Fruit fly (Drosophila melanogaster) whole organism, embryonic: ENCODE measurements around the gene Sk2.
A peak's percentile ranks its signal among the peaks of the same experiment; 100 is the strongest.

Source experiments
- Atf3 ChIP-seq: fragments of 200-800 bp; sonication (Bioruptor generic); optimal IDR thresholded peaks from 3 replicates; lab custom pipeline; 2016; ENCODE audit warnings: missing biosample characterization, missing genetic modification characterization
- C15 ChIP-seq: fragments of 200-800 bp; sonication (Bioruptor generic); IDR thresholded peaks from 3 replicates; pipeline ENCODE4 v1.3.6; 2022; ENCODE audit warnings: missing biosample characterization, missing genetic modification characterization
- CG10321 ChIP-seq: fragments of 200-800 bp; sonication (Bioruptor generic); IDR thresholded peaks from 2 replicates; pipeline ENCODE4 v1.3.6; 2022; ENCODE audit warnings: missing biosample characterization, missing genetic modification characterization
- CG10431 ChIP-seq: fragments of 200-800 bp; sonication (Bioruptor generic); optimal IDR thresholded peaks from 3 replicates; lab custom pipeline; 2018; ENCODE audit warnings: missing biosample characterization, mild to moderate bottlenecking, missing genetic modification characterization
- CG10565 ChIP-seq: fragments of 200-800 bp; sonication (Bioruptor generic); optimal IDR thresholded peaks from 3 replicates; lab custom pipeline; 2016; ENCODE audit warnings: missing biosample characterization, mild to moderate bottlenecking, missing genetic modification characterization
- CG11560 ChIP-seq: fragments of 200-800 bp; sonication (Bioruptor generic); IDR thresholded peaks from 3 replicates; pipeline ENCODE4 v1.3.6; 2022; ENCODE audit warnings: missing biosample characterization, missing genetic modification characterization
- CG12155 ChIP-seq: fragments of 200-800 bp; sonication (Bioruptor generic); optimal IDR thresholded peaks from 3 replicates; lab custom pipeline; 2016; ENCODE audit warnings: missing biosample characterization, missing genetic modification characterization
- CG12236 ChIP-seq: fragments of 200-800 bp; sonication (Bioruptor generic); optimal IDR thresholded peaks from 2 replicates; lab custom pipeline; 2016; ENCODE audit warnings: missing biosample characterization, missing genetic modification characterization
- CG12744 ChIP-seq: fragments of 200-800 bp; sonication (Bioruptor generic); optimal IDR thresholded peaks from 2 replicates; lab custom pipeline; 2016; ENCODE audit warnings: missing biosample characterization, missing genetic modification characterization
- CG13123 ChIP-seq: fragments of 200-800 bp; sonication (Bioruptor generic); optimal IDR thresholded peaks from 2 replicates; lab custom pipeline; 2016; ENCODE audit warnings: missing biosample characterization, missing genetic modification characterization
- CG14965 ChIP-seq: fragments of 200-800 bp; sonication (Bioruptor generic); optimal IDR thresholded peaks from 2 replicates; lab custom pipeline; 2016; ENCODE audit warnings: missing biosample characterization, missing genetic modification characterization, borderline replicate concordance
- CG17186 ChIP-seq: fragments of 200-800 bp; sonication (Bioruptor generic); optimal IDR thresholded peaks from 3 replicates; lab custom pipeline; 2017; ENCODE audit warnings: missing biosample characterization, missing genetic modification reagents, missing genetic modification characterization
- CG17612 ChIP-seq: fragments of 200-800 bp; sonication (Bioruptor generic); IDR thresholded peaks from 2 replicates; pipeline ENCODE4 v1.3.6; 2022; ENCODE audit warnings: missing biosample characterization, missing genetic modification characterization
- CG18764 ChIP-seq: fragments of 200-800 bp; sonication (Bioruptor generic); optimal IDR thresholded peaks from 3 replicates; lab custom pipeline; 2016; ENCODE audit warnings: missing biosample characterization, missing genetic modification characterization
- CG31224 ChIP-seq: fragments of 200-800 bp; sonication (Bioruptor generic); IDR thresholded peaks from 2 replicates; pipeline ENCODE4 v1.3.6; 2022; ENCODE audit warnings: missing biosample characterization, missing genetic modification characterization
- CG34422 ChIP-seq: fragments of 200-800 bp; sonication (Bioruptor generic); IDR thresholded peaks from 3 replicates; pipeline ENCODE4 v1.3.6; 2022; ENCODE audit warnings: missing biosample characterization, missing genetic modification characterization
- CG3995 ChIP-seq: fragments of 200-800 bp; sonication (Bioruptor generic); optimal IDR thresholded peaks from 3 replicates; lab custom pipeline; 2016; ENCODE audit warnings: missing biosample characterization, missing genetic modification characterization
- CG6254 ChIP-seq: fragments of 200-800 bp; sonication (Bioruptor generic); optimal IDR thresholded peaks from 3 replicates; lab custom pipeline; 2017; ENCODE audit warnings: mild to moderate bottlenecking, missing biosample characterization, missing genetic modification reagents, missing genetic modification characterization
- CG7357 ChIP-seq: fragments of 200-800 bp; sonication (Bioruptor generic); IDR thresholded peaks from 3 replicates; pipeline ENCODE4 v1.3.6; 2022; ENCODE audit warnings: missing biosample characterization, missing genetic modification characterization
- CG7839 ChIP-seq: fragments of 200-800 bp; sonication (Bioruptor generic); optimal IDR thresholded peaks from 3 replicates; lab custom pipeline; 2018; ENCODE audit warnings: missing biosample characterization, mild to moderate bottlenecking, missing genetic modification characterization, moderate library complexity
- CG8944 ChIP-seq: fragments of 200-800 bp; sonication (Bioruptor generic); optimal IDR thresholded peaks from 3 replicates; lab custom pipeline; 2016; ENCODE audit warnings: missing biosample characterization, missing genetic modification characterization
- CG9876 ChIP-seq: fragments of 200-800 bp; sonication (Bioruptor generic); optimal IDR thresholded peaks from 2 replicates; lab custom pipeline; 2016; ENCODE audit warnings: missing biosample characterization, missing genetic modification characterization
- CkIIα-i1 ChIP-seq: fragments of 200-800 bp; sonication (Bioruptor generic); IDR thresholded peaks from 2 replicates; pipeline ENCODE4 v1.3.6; 2022; ENCODE audit warnings: missing biosample characterization, missing genetic modification characterization
- Dek ChIP-seq: fragments of 200-800 bp; sonication (Bioruptor generic); optimal IDR thresholded peaks from 3 replicates; lab custom pipeline; 2019; ENCODE audit warnings: missing biosample characterization, mild to moderate bottlenecking, missing genetic modification characterization, moderate library complexity
- Elba2 ChIP-seq: fragments of 200-800 bp; sonication (Bioruptor generic); optimal IDR thresholded peaks from 3 replicates; lab custom pipeline; 2016; ENCODE audit warnings: missing biosample characterization, missing genetic modification characterization
- Ets97D ChIP-seq: fragments of 200-800 bp; sonication (Bioruptor generic); optimal IDR thresholded peaks from 3 replicates; lab custom pipeline; 2016; ENCODE audit warnings: missing biosample characterization, missing genetic modification characterization
- H15 ChIP-seq: fragments of 200-800 bp; sonication (Bioruptor generic); IDR thresholded peaks from 3 replicates; pipeline ENCODE4 v1.3.6; 2022; ENCODE audit warnings: missing biosample characterization, missing genetic modification characterization
- HLH3B ChIP-seq: fragments of 200-800 bp; sonication (Bioruptor generic); IDR thresholded peaks from 2 replicates; pipeline ENCODE4 v1.3.6; 2022; ENCODE audit warnings: missing biosample characterization, missing genetic modification characterization
- HLH4C ChIP-seq: fragments of 200-800 bp; sonication (Bioruptor generic); IDR thresholded peaks from 3 replicates; pipeline ENCODE4 v1.3.6; 2022; ENCODE audit warnings: missing biosample characterization, missing genetic modification characterization; ENCODE audit not compliant: partially characterized antibody
- HLHmδ ChIP-seq: fragments of 200-800 bp; sonication (Bioruptor generic); optimal IDR thresholded peaks from 2 replicates; lab custom pipeline; 2018; ENCODE audit warnings: missing biosample characterization, mild to moderate bottlenecking, missing genetic modification characterization, moderate library complexity
- HmgD ChIP-seq: fragments of 200-800 bp; sonication (Bioruptor generic); optimal IDR thresholded peaks from 3 replicates; lab custom pipeline; 2016; ENCODE audit warnings: missing biosample characterization, missing genetic modification characterization
- NC2α ChIP-seq: fragments of 200-800 bp; sonication (Bioruptor generic); optimal IDR thresholded peaks from 2 replicates; lab custom pipeline; 2016; ENCODE audit warnings: missing biosample characterization, missing genetic modification characterization
- NC2β ChIP-seq: fragments of 200-800 bp; sonication (Bioruptor generic); optimal IDR thresholded peaks from 2 replicates; lab custom pipeline; 2016; ENCODE audit warnings: missing biosample characterization, missing genetic modification characterization
- Ravus ChIP-seq: fragments of 200-800 bp; sonication (Bioruptor generic); IDR thresholded peaks from 2 replicates; pipeline ENCODE4 v1.3.6; 2022; ENCODE audit warnings: missing biosample characterization, missing genetic modification characterization
- Vsx1 ChIP-seq: fragments of 200-800 bp; sonication (Bioruptor generic); optimal IDR thresholded peaks from 2 replicates; lab custom pipeline; 2017; ENCODE audit warnings: missing biosample characterization, mild to moderate bottlenecking, missing genetic modification characterization, missing genetic modification reagents
- ac ChIP-seq: fragments of 200-800 bp; sonication (Bioruptor generic); optimal IDR thresholded peaks from 3 replicates; lab custom pipeline; 2017; ENCODE audit warnings: missing biosample characterization, mild to moderate bottlenecking, missing genetic modification characterization
- ara ChIP-seq: fragments of 200-800 bp; sonication (Bioruptor generic); IDR thresholded peaks from 2 replicates; pipeline ENCODE4 v1.3.6; 2022; ENCODE audit warnings: missing biosample characterization, missing genetic modification characterization
- chm ChIP-seq: fragments of 200-800 bp; sonication (Bioruptor generic); IDR thresholded peaks from 2 replicates; pipeline ENCODE4 v1.3.6; 2022; ENCODE audit warnings: missing biosample characterization, missing genetic modification characterization
- emc ChIP-seq: fragments of 200-800 bp; sonication (Bioruptor generic); optimal IDR thresholded peaks from 2 replicates; lab custom pipeline; 2016; ENCODE audit warnings: missing biosample characterization, missing genetic modification characterization
- fru ChIP-seq: fragments of >200 bp; optimal IDR thresholded peaks from 2 replicates; lab custom pipeline; 2017
- gfzf ChIP-seq: fragments of 200-800 bp; sonication (Bioruptor generic); optimal IDR thresholded peaks from 2 replicates; lab custom pipeline; 2016; ENCODE audit warnings: missing biosample characterization, mild to moderate bottlenecking, missing genetic modification characterization, moderate library complexity
- jigr1 ChIP-seq: fragments of 200-800 bp; sonication (Bioruptor generic); IDR thresholded peaks from 3 replicates; pipeline ENCODE4 v1.3.6; 2022; ENCODE audit warnings: missing biosample characterization, missing genetic modification characterization
- luna ChIP-seq: fragments of 200-800 bp; sonication (Bioruptor generic); optimal IDR thresholded peaks from 2 replicates; lab custom pipeline; 2016; ENCODE audit warnings: missing biosample characterization, missing genetic modification characterization
- maf-S ChIP-seq: fragments of 200-800 bp; sonication (Bioruptor generic); optimal IDR thresholded peaks from 2 replicates; lab custom pipeline; 2016; ENCODE audit warnings: missing biosample characterization, missing genetic modification characterization
- odd ChIP-seq: fragments of 200-800 bp; sonication (Bioruptor generic); optimal IDR thresholded peaks from 2 replicates; lab custom pipeline; 2017; ENCODE audit warnings: missing biosample characterization, mild to moderate bottlenecking, missing genetic modification characterization
- pho ChIP-seq: fragments of 200-800 bp; sonication (Bioruptor generic); optimal IDR thresholded peaks from 2 replicates; lab custom pipeline; 2016; ENCODE audit warnings: missing biosample characterization, missing genetic modification characterization
- sd ChIP-seq: fragments of 200-800 bp; sonication (Bioruptor generic); optimal IDR thresholded peaks from 3 replicates; lab custom pipeline; 2018; ENCODE audit warnings: missing biosample characterization, mild to moderate bottlenecking, missing genetic modification characterization, moderate library complexity
- sisA ChIP-seq: fragments of 200-800 bp; sonication (Bioruptor generic); IDR thresholded peaks from 2 replicates; pipeline ENCODE4 v1.3.6; 2022; ENCODE audit warnings: missing biosample characterization, missing genetic modification characterization
- toy ChIP-seq: fragments of 200-800 bp; sonication (Bioruptor generic); IDR thresholded peaks from 2 replicates; pipeline ENCODE4 v1.3.6; 2022; ENCODE audit warnings: missing biosample characterization, missing genetic modification characterization
- tx ChIP-seq: fragments of 200-800 bp; sonication (Bioruptor generic); optimal IDR thresholded peaks from 2 replicates; lab custom pipeline; 2016; ENCODE audit warnings: missing biosample characterization, missing genetic modification characterization
- vfl ChIP-seq: fragments of 200-800 bp; sonication (Bioruptor generic); optimal IDR thresholded peaks from 2 replicates; lab custom pipeline; 2016; ENCODE audit warnings: missing biosample characterization, missing genetic modification characterization

Sk2 gene

dm6 chr3L:3046325-3047156, at the start of gene Sk2, which contains the start of gene scramb2 (continued):
- TF ChIP-seq fru: no peak
- TF ChIP-seq ara (GFP tag; lab: Robert Waterston, UW): peak; percentile 94
- TF ChIP-seq gfzf (GFP tag; lab: Kevin White, UChicago): peak; percentile 97
- peak; percentile 50 for TF ChIP-seq CG17186 (GFP tag; lab: Kevin White, UChicago)
- peak; percentile 96 for TF ChIP-seq CG34422 (GFP tag; lab: Robert Waterston, UW)
- TF ChIP-seq CkIIα-i1 (GFP tag; lab: Robert Waterston, UW): peak; percentile 77
- TF ChIP-seq CG7839 (tag; lab: Kevin White, UChicago): peak; percentile 96
- peak; percentile 87 for TF ChIP-seq toy (GFP tag; lab: Robert Waterston, UW)
- TF ChIP-seq sd (tag; lab: Kevin White, UChicago): peak; percentile 79
- peak; percentile 60 for TF ChIP-seq Ets97D
- TF ChIP-seq tx (GFP tag; lab: Kevin White, UChicago): peak; percentile 67
- TF ChIP-seq CG18764: peak; percentile 83
- TF ChIP-seq HmgD (GFP tag; lab: Kevin White, UChicago): peak; percentile 8
- peak; percentile 94 for TF ChIP-seq Dek (tag; lab: Kevin White, UChicago)
- TF ChIP-seq CG10565 (GFP tag; lab: Kevin White, UChicago): peak; percentile 69
- TF ChIP-seq Vsx1: peak; percentile 94
- peak; percentile 56 for TF ChIP-seq CG14965
- peak; percentile 86 for TF ChIP-seq Ravus
- TF ChIP-seq CG8944 (GFP tag; lab: Kevin White, UChicago): peak; percentile 76
- peak; percentile 86 for TF ChIP-seq CG7357
- peak; percentile 96 for TF ChIP-seq odd (GFP tag; lab: Kevin White, UChicago)
- TF ChIP-seq jigr1 (GFP tag; lab: Robert Waterston, UW): peak; percentile 90
- peak; percentile 3 for TF ChIP-seq luna (GFP tag; lab: Kevin White, UChicago)
- peak; percentile 82 for TF ChIP-seq Atf3 (GFP tag; lab: Kevin White, UChicago)
- TF ChIP-seq CG31224: peak; percentile 86
- TF ChIP-seq vfl (GFP tag; lab: Kevin White, UChicago): peak; percentile 70
- TF ChIP-seq CG11560 (tag; lab: Robert Waterston, UW): peak; percentile 79
- TF ChIP-seq chm (GFP tag; lab: Robert Waterston, UW): peak; percentile 96
- peak; percentile 70 for TF ChIP-seq CG3995 (GFP tag; lab: Kevin White, UChicago)
- TF ChIP-seq C15 (GFP tag; lab: Robert Waterston, UW): peak; percentile 89
- peak; percentile 86 for TF ChIP-seq CG12155 (GFP tag; lab: Kevin White, UChicago)
- TF ChIP-seq CG17612 (GFP tag; lab: Robert Waterston, UW): peak; percentile 85
- TF ChIP-seq HLH4C: no peak
- peak; percentile 53 for TF ChIP-seq emc
- TF ChIP-seq HLHmδ (GFP tag; lab: Kevin White, UChicago): peak; percentile 58
- TF ChIP-seq pho: peak; percentile 72
- peak; percentile 89 for TF ChIP-seq H15 (GFP tag; lab: Robert Waterston, UW)
- peak; percentile 87 for TF ChIP-seq ac
- TF ChIP-seq CG10431 (GFP tag; lab: Kevin White, UChicago): peak; percentile 85
- TF ChIP-seq CG9876 (GFP tag; lab: Kevin White, UChicago): peak; percentile 55
- peak; percentile 80 for TF ChIP-seq maf-S (GFP tag; lab: Kevin White, UChicago)
- peak; percentile 47 for TF ChIP-seq Elba2 (GFP tag; lab: Kevin White, UChicago)
- peak; percentile 95 for TF ChIP-seq HLH3B
- TF ChIP-seq sisA (GFP tag; lab: Robert Waterston, UW): peak; percentile 94
- peak; percentile 72 for TF ChIP-seq CG12744 (GFP tag; lab: Kevin White, UChicago)
- peak; percentile 58 for TF ChIP-seq CG12236 (GFP tag; lab: Kevin White, UChicago)
- peak; percentile 82 for TF ChIP-seq CG10321 (GFP tag; lab: Robert Waterston, UW)
- peak; percentile 94 for TF ChIP-seq CG6254
- peak; percentile 81 for TF ChIP-seq NC2α
- TF ChIP-seq NC2β (GFP tag; lab: Kevin White, UChicago): peak; percentile 80
- peak; percentile 81 for TF ChIP-seq CG13123 (GFP tag; lab: Kevin White, UChicago)
